Fruit fly (Drosophila melanogaster) whole organism, embryonic: ENCODE measurements around the gene CG6015.

Source experiments
- Ada2b ChIP-seq: fragments of 200-800 bp; sonication (Bioruptor generic); IDR thresholded peaks from 2 replicates; pipeline ENCODE4 v1.3.6; 2022; ENCODE audit warnings: missing biosample characterization, missing genetic modification characterization
- Antp ChIP-seq: fragments of 200-800 bp; sonication (Bioruptor generic); optimal IDR thresholded peaks from 3 replicates; lab custom pipeline; 2016; ENCODE audit warnings: missing biosample characterization, missing genetic modification characterization
- Atf-2 ChIP-seq: fragments of 200-800 bp; sonication (Bioruptor generic); optimal IDR thresholded peaks from 2 replicates; lab custom pipeline; 2016; ENCODE audit warnings: missing biosample characterization, missing genetic modification characterization
- CG10209 ChIP-seq: fragments of 200-800 bp; sonication (Bioruptor generic); optimal IDR thresholded peaks from 3 replicates; lab custom pipeline; 2017; ENCODE audit warnings: missing biosample characterization, mild to moderate bottlenecking, missing genetic modification characterization, missing genetic modification reagents
- CG10654 ChIP-seq: fragments of 200-800 bp; sonication (Bioruptor generic); optimal IDR thresholded peaks from 2 replicates; lab custom pipeline; 2016; ENCODE audit warnings: missing biosample characterization, missing genetic modification characterization
- CG11695 ChIP-seq: fragments of 200-800 bp; sonication (Bioruptor generic); IDR thresholded peaks from 3 replicates; pipeline ENCODE4 v1.3.6; 2022; ENCODE audit warnings: missing biosample characterization, missing genetic modification characterization
- CG11723 ChIP-seq: fragments of 200-800 bp; sonication (Bioruptor generic); optimal IDR thresholded peaks from 2 replicates; lab custom pipeline; 2017; ENCODE audit warnings: missing biosample characterization, mild to moderate bottlenecking, missing genetic modification characterization
- CG12219 ChIP-seq: fragments of 200-800 bp; sonication (Bioruptor generic); optimal IDR thresholded peaks from 3 replicates; lab custom pipeline; 2018; ENCODE audit warnings: missing biosample characterization, mild to moderate bottlenecking, missing genetic modification characterization
- CG12659 ChIP-seq: fragments of 200-800 bp; sonication (Bioruptor generic); optimal IDR thresholded peaks from 3 replicates; lab custom pipeline; 2017; ENCODE audit warnings: mild to moderate bottlenecking, missing biosample characterization, missing genetic modification reagents, missing genetic modification characterization
- CG13123 ChIP-seq: fragments of 200-800 bp; sonication (Bioruptor generic); optimal IDR thresholded peaks from 2 replicates; lab custom pipeline; 2016; ENCODE audit warnings: missing biosample characterization, missing genetic modification characterization
- CG13424 ChIP-seq: fragments of 200-800 bp; sonication (Bioruptor generic); optimal IDR thresholded peaks from 2 replicates; lab custom pipeline; 2019; ENCODE audit warnings: missing biosample characterization, mild to moderate bottlenecking, missing genetic modification characterization, moderate library complexity
- CG1529 ChIP-seq: fragments of 200-800 bp; sonication (Bioruptor generic); optimal IDR thresholded peaks from 3 replicates; lab custom pipeline; 2018; ENCODE audit warnings: missing biosample characterization, missing genetic modification characterization
- CG15514 ChIP-seq: fragments of 200-800 bp; sonication (Bioruptor generic); optimal IDR thresholded peaks from 3 replicates; lab custom pipeline; 2017; ENCODE audit warnings: missing biosample characterization, missing genetic modification characterization, mild to moderate bottlenecking, moderate library complexity, missing genetic modification reagents
- CG15601 ChIP-seq: fragments of 200-800 bp; sonication (Bioruptor generic); optimal IDR thresholded peaks from 3 replicates; lab custom pipeline; 2019; ENCODE audit warnings: missing biosample characterization, mild to moderate bottlenecking, missing genetic modification characterization, moderate library complexity
- CG16863 ChIP-seq: fragments of 200-800 bp; sonication (Bioruptor generic); optimal IDR thresholded peaks from 3 replicates; lab custom pipeline; 2016; ENCODE audit warnings: missing biosample characterization, missing genetic modification characterization
- CG2712 ChIP-seq: fragments of 200-800 bp; optimal IDR thresholded peaks from 3 replicates; lab custom pipeline; 2019; ENCODE audit warnings: missing biosample characterization, mild to moderate bottlenecking, missing genetic modification characterization, moderate library complexity
- CG32532 ChIP-seq: fragments of 200-800 bp; sonication (Bioruptor generic); IDR thresholded peaks from 2 replicates; pipeline ENCODE4 v1.3.6; 2022; ENCODE audit warnings: missing biosample characterization, missing genetic modification characterization
- CG3726 ChIP-seq: fragments of 200-800 bp; sonication (Bioruptor generic); IDR thresholded peaks from 3 replicates; pipeline ENCODE4, ENCODE4 v1.3.6; 2022; ENCODE audit warnings: missing biosample characterization, missing genetic modification characterization
- CG5953 ChIP-seq: fragments of 200-800 bp; sonication (Bioruptor generic); IDR thresholded peaks from 2 replicates; pipeline ENCODE4 v1.3.6; 2022; ENCODE audit warnings: missing biosample characterization, missing genetic modification characterization
- CG7357 ChIP-seq: fragments of 200-800 bp; sonication (Bioruptor generic); IDR thresholded peaks from 3 replicates; pipeline ENCODE4 v1.3.6; 2022; ENCODE audit warnings: missing biosample characterization, missing genetic modification characterization
- CG7786 ChIP-seq: fragments of 200-800 bp; sonication (Bioruptor generic); optimal IDR thresholded peaks from 2 replicates; lab custom pipeline; 2016; ENCODE audit warnings: missing biosample characterization, missing genetic modification characterization
- CG8388 ChIP-seq: fragments of 200-800 bp; sonication (Bioruptor generic); optimal IDR thresholded peaks from 2 replicates; lab custom pipeline; 2019; ENCODE audit warnings: missing biosample characterization, mild to moderate bottlenecking, missing genetic modification characterization, moderate library complexity
- HLH4C ChIP-seq: fragments of 200-800 bp; sonication (Bioruptor generic); IDR thresholded peaks from 3 replicates; pipeline ENCODE4 v1.3.6; 2022; ENCODE audit warnings: missing biosample characterization, missing genetic modification characterization; ENCODE audit not compliant: partially characterized antibody
- HLH54F ChIP-seq: fragments of 200-800 bp; sonication (Bioruptor generic); optimal IDR thresholded peaks from 3 replicates; lab custom pipeline; 2016; ENCODE audit warnings: missing biosample characterization, missing genetic modification characterization
- Hr51 ChIP-seq, 2 experiments: fragments of 200-800 bp; sonication (Bioruptor generic); optimal IDR thresholded peaks; 2 replicates in 1 of 2; 3 replicates in 1 of 2; lab custom pipeline; 2016 to 2018; ENCODE audit warnings: missing biosample characterization in 2 of 2, missing genetic modification characterization in 2 of 2, mild to moderate bottlenecking in 1 of 2, moderate library complexity in 1 of 2
- MESR4 ChIP-seq: fragments of 200-800 bp; sonication (Bioruptor generic); optimal IDR thresholded peaks from 2 replicates; lab custom pipeline; 2018; ENCODE audit warnings: missing biosample characterization, mild to moderate bottlenecking, missing genetic modification characterization, moderate library complexity
- Nf-YA ChIP-seq: fragments of 200-800 bp; sonication (Bioruptor generic); IDR thresholded peaks from 2 replicates; pipeline ENCODE4 v1.3.6; 2022; ENCODE audit warnings: missing biosample characterization, missing genetic modification characterization
- Optix ChIP-seq: fragments of 200-800 bp; sonication (Bioruptor generic); IDR thresholded peaks from 3 replicates; pipeline ENCODE4 v1.3.6; 2022; ENCODE audit warnings: missing biosample characterization, missing genetic modification characterization
- Ptx1 ChIP-seq: fragments of 200-800 bp; sonication (Bioruptor generic); IDR thresholded peaks from 2 replicates; pipeline ENCODE4 v1.3.6; 2022; ENCODE audit warnings: missing biosample characterization, missing genetic modification characterization
- Rfx ChIP-seq: fragments of 200-800 bp; sonication (Bioruptor generic); IDR thresholded peaks from 2 replicates; pipeline ENCODE4 v1.3.6; 2022; ENCODE audit warnings: missing biosample characterization, missing genetic modification characterization
- YL-1 ChIP-seq: fragments of 200-800 bp; sonication (Bioruptor generic); optimal IDR thresholded peaks from 3 replicates; lab custom pipeline; 2017; ENCODE audit warnings: missing biosample characterization, mild to moderate bottlenecking, missing genetic modification characterization
- ab ChIP-seq: fragments of 200-800 bp; sonication (Bioruptor generic); optimal IDR thresholded peaks from 2 replicates; lab custom pipeline; 2016; ENCODE audit warnings: missing biosample characterization, missing genetic modification characterization
- ap ChIP-seq: fragments of 200-800 bp; sonication (Bioruptor generic); IDR thresholded peaks from 2 replicates; pipeline ENCODE4 v1.3.6; 2022; ENCODE audit warnings: missing biosample characterization, missing genetic modification characterization
- crp ChIP-seq, 2 experiments: fragments of 200-800 bp; sonication (Bioruptor generic); optimal IDR thresholded peaks; 2 replicates in 1 of 2; 3 replicates in 1 of 2; lab custom pipeline; 2017; ENCODE audit warnings: missing biosample characterization in 2 of 2, missing genetic modification characterization in 2 of 2, mild to moderate bottlenecking in 1 of 2, moderate library complexity in 1 of 2
- cwo ChIP-seq: fragments of 200-800 bp; sonication (Bioruptor generic); optimal IDR thresholded peaks from 3 replicates; lab custom pipeline; 2017; ENCODE audit warnings: missing biosample characterization, missing genetic modification characterization, mild to moderate bottlenecking, moderate library complexity, missing genetic modification reagents
- dan ChIP-seq: fragments of 200-800 bp; sonication (Bioruptor generic); IDR thresholded peaks from 2 replicates; pipeline ENCODE4 v1.3.6; 2022; ENCODE audit warnings: missing biosample characterization, missing genetic modification characterization
- en ChIP-seq: fragments of 200-800 bp; sonication (Bioruptor generic); optimal IDR thresholded peaks from 2 replicates; lab custom pipeline; 2016; ENCODE audit warnings: missing biosample characterization, missing genetic modification characterization
- ewg ChIP-seq: fragments of 200-800 bp; sonication (Bioruptor generic); optimal IDR thresholded peaks from 3 replicates; lab custom pipeline; 2017; ENCODE audit warnings: mild to moderate bottlenecking, missing biosample characterization, missing genetic modification reagents, missing genetic modification characterization
- fru ChIP-seq: fragments of >200 bp; optimal IDR thresholded peaks from 2 replicates; lab custom pipeline; 2017
- mam ChIP-seq: fragments of 200-800 bp; sonication (Bioruptor generic); optimal IDR thresholded peaks from 3 replicates; lab custom pipeline; 2016; ENCODE audit warnings: missing biosample characterization, missing genetic modification characterization
- pros ChIP-seq: fragments of 200-800 bp; sonication (Bioruptor generic); optimal IDR thresholded peaks from 3 replicates; lab custom pipeline; 2019; ENCODE audit warnings: missing biosample characterization, mild to moderate bottlenecking, missing genetic modification characterization, moderate library complexity
- repo ChIP-seq: fragments of 200-800 bp; sonication (Bioruptor generic); optimal IDR thresholded peaks from 2 replicates; lab custom pipeline; 2016; ENCODE audit warnings: missing biosample characterization, missing genetic modification characterization
- row ChIP-seq: fragments of 200-800 bp; sonication (Bioruptor generic); IDR thresholded peaks from 3 replicates; pipeline ENCODE4 v1.3.6; 2022; ENCODE audit warnings: missing biosample characterization, missing genetic modification characterization
- seq ChIP-seq: fragments of 200-800 bp; sonication (Bioruptor generic); IDR thresholded peaks from 2 replicates; pipeline ENCODE4 v1.3.6; 2022; ENCODE audit warnings: missing biosample characterization, missing genetic modification characterization
- slou ChIP-seq: fragments of 200-800 bp; sonication (Bioruptor generic); optimal IDR thresholded peaks from 3 replicates; lab custom pipeline; 2016; ENCODE audit warnings: missing biosample characterization, missing genetic modification characterization
- so ChIP-seq: fragments of 200-800 bp; sonication (Bioruptor generic); IDR thresholded peaks from 3 replicates; pipeline ENCODE4 v1.3.6; 2022; ENCODE audit warnings: missing biosample characterization, missing genetic modification characterization
- sr ChIP-seq: fragments of 200-800 bp; sonication (Bioruptor generic); IDR thresholded peaks from 3 replicates; pipeline ENCODE4 v1.3.6; 2022; ENCODE audit warnings: missing biosample characterization, missing genetic modification characterization
- vfl ChIP-seq: fragments of 200-800 bp; sonication (Bioruptor generic); optimal IDR thresholded peaks from 2 replicates; lab custom pipeline; 2016; ENCODE audit warnings: missing biosample characterization, missing genetic modification characterization
- vvl ChIP-seq: fragments of 200-800 bp; sonication (Bioruptor generic); IDR thresholded peaks from 2 replicates; pipeline ENCODE4 v1.3.6; 2022; ENCODE audit warnings: missing biosample characterization, missing genetic modification characterization
- zen2 ChIP-seq: fragments of 200-800 bp; sonication (Bioruptor generic); IDR thresholded peaks from 3 replicates; pipeline ENCODE4 v1.3.6; 2022; ENCODE audit warnings: missing biosample characterization, missing genetic modification characterization; ENCODE audit not compliant: partially characterized antibody
- zfh1 ChIP-seq: fragments of 200-800 bp; sonication (Bioruptor generic); IDR thresholded peaks from 3 replicates; pipeline ENCODE4 v1.3.6; 2022; ENCODE audit warnings: missing biosample characterization, missing genetic modification characterization

CG6015 gene

dm6 chr3R:22039480-22039879, 5.4 kb upstream of the CG6015 start (continued):
- TF ChIP-seq vfl (GFP tag; lab: Kevin White, UChicago) (no peak), CG11723 (GFP tag; lab: Kevin White, UChicago) (no peak), CG3726 (no peak), CG15514 (GFP tag; lab: Kevin White, UChicago) (no peak), ewg (GFP tag; lab: Kevin White, UChicago) (peak; percentile 32), pros (GFP tag; lab: Kevin White, UChicago) (peak; percentile 4), zfh1 (GFP tag; lab: Robert Waterston, UW) (peak; percentile 86), Hr51 (GFP tag; optimal IDR thresholded peaks at IDR 0.05; lab: Kevin White, UChicago) (peak in 1 of 2 experiments; percentile 67), CG7357 (GFP tag; lab: Robert Waterston, UW) (0 out of 3 replicates have a peak, but pooled peaks have one; percentile 17), CG32532 (GFP tag; lab: Robert Waterston, UW) (peak; percentile 27; the same call in 1 of the 2 replicates), CG8388 (GFP tag; lab: Kevin White, UChicago) (peak; percentile 24), CG1529 (GFP tag; lab: Kevin White, UChicago) (peak; percentile 43), seq (GFP tag; lab: Robert Waterston, UW) (peak; percentile 35; the same call in 1 of the 2 replicates), vvl (GFP tag; lab: Robert Waterston, UW) (peak; percentile 89), sr (GFP tag; lab: Robert Waterston, UW) (peak; percentile 85; the same call in 2 of the 3 replicates), Ada2b (GFP tag; lab: Robert Waterston, UW) (peak; percentile 66), Nf-YA (GFP tag; lab: Robert Waterston, UW) (peak; percentile 42; the same call in 1 of the 2 replicates), Atf-2 (GFP tag; lab: Kevin White, UChicago) (no peak), ap (GFP tag; lab: Robert Waterston, UW) (peak; percentile 70), dan (GFP tag; lab: Robert Waterston, UW) (no peak), crp (GFP tag; optimal IDR thresholded peaks at IDR 0.05; lab: Kevin White, UChicago) (peak in 1 of 2 experiments; percentile 10), cwo (GFP tag; lab: Kevin White, UChicago) (peak; percentile 23), YL-1 (GFP tag; lab: Kevin White, UChicago) (no peak), CG15601 (peak; percentile 32), repo (GFP tag; lab: Kevin White, UChicago) (no peak), CG2712 (tag; lab: Kevin White, UChicago) (peak; percentile 63), CG16863 (GFP tag; lab: Kevin White, UChicago) (no peak), Rfx (GFP tag; lab: Robert Waterston, UW) (0 out of 2 replicates have a peak, but pooled peaks have one; percentile 21), CG11695 (GFP tag; lab: Robert Waterston, UW) (no peak; the same call in 2 of the 3 replicates), fru (lab: Kevin White, UChicago) (no peak), CG7786 (GFP tag; lab: Kevin White, UChicago) (no peak), zen2 (GFP tag; lab: Robert Waterston, UW) (no peak), en (GFP tag; lab: Kevin White, UChicago) (no peak), MESR4 (GFP tag; lab: Kevin White, UChicago) (no peak), CG5953 (GFP tag; lab: Robert Waterston, UW) (peak; percentile 70), slou (GFP tag; lab: Kevin White, UChicago) (no peak), so (GFP tag; lab: Robert Waterston, UW) (peak; percentile 69; the same call in 1 of the 3 replicates), CG13123 (GFP tag; lab: Kevin White, UChicago) (no peak), row (GFP tag; lab: Robert Waterston, UW) (peak; percentile 78), CG12219 (GFP tag; lab: Kevin White, UChicago) (peak; percentile 30), mam (GFP tag; lab: Kevin White, UChicago) (no peak), Optix (GFP tag; lab: Robert Waterston, UW) (peak; percentile 69; the same call in 2 of the 3 replicates), Ptx1 (GFP tag; lab: Robert Waterston, UW) (peak; percentile 75), HLH54F (no peak), CG10654 (GFP tag; lab: Kevin White, UChicago) (no peak), Antp (GFP tag; lab: Kevin White, UChicago) (peak; percentile 29), CG13424 (peak; percentile 53), CG12659 (GFP tag; lab: Kevin White, UChicago) (peak; percentile 34), HLH4C (GFP tag; lab: Robert Waterston, UW) (no peak), ab (GFP tag; lab: Kevin White, UChicago) (no peak), CG10209 (peak; percentile 4)
